Fruit fly (Drosophila melanogaster) whole organism, wandering third instar larva: ENCODE results near the gene plx.

Experiments used
- CG32264 ChIP-seq: fragments of 200-800 bp; sonication (Bioruptor generic); optimal IDR thresholded peaks from 2 replicates; lab custom pipeline; 2016; ENCODE audit warnings: missing biosample characterization, missing genetic modification characterization
- CG9705 ChIP-seq: fragments of 200-800 bp; sonication (Bioruptor generic); optimal IDR thresholded peaks from 2 replicates; lab custom pipeline; 2018; ENCODE audit warnings: missing biosample characterization, mild to moderate bottlenecking, missing genetic modification characterization
- CrebA ChIP-seq: fragments of 200-800 bp; sonication (Bioruptor generic); optimal IDR thresholded peaks from 2 replicates; lab custom pipeline; 2016; ENCODE audit warnings: missing biosample characterization, mild to moderate bottlenecking, missing genetic modification characterization, borderline replicate concordance
- Dfd ChIP-seq: fragments of >200 bp; optimal IDR thresholded peaks from 2 replicates; lab custom pipeline; 2017; ENCODE audit warnings: missing biosample characterization, missing genetic modification characterization
- GATAd ChIP-seq: sonication (Bioruptor generic); optimal IDR thresholded peaks from 2 replicates; lab custom pipeline; 2016; ENCODE audit warnings: missing biosample characterization, missing genetic modification characterization
- HLH106 ChIP-seq: fragments of 200-800 bp; optimal IDR thresholded peaks from 3 replicates; lab custom pipeline; 2019; ENCODE audit warnings: missing biosample characterization, mild to moderate bottlenecking, missing genetic modification characterization, moderate library complexity
- Hnf4 ChIP-seq: fragments of 200-800 bp; sonication (Bioruptor generic); optimal IDR thresholded peaks from 2 replicates; lab custom pipeline; 2016; ENCODE audit warnings: missing biosample characterization, mild to moderate bottlenecking, missing genetic modification characterization
- Hr78 ChIP-seq: fragments of >200 bp; optimal IDR thresholded peaks from 2 replicates; lab custom pipeline; 2017; ENCODE audit warnings: missing biosample characterization, missing genetic modification characterization
- Hr83 ChIP-seq: fragments of 200-300 bp; sonication (Bioruptor generic); optimal IDR thresholded peaks from 2 replicates; lab custom pipeline; 2016; ENCODE audit warnings: missing biosample characterization, mild to moderate bottlenecking, missing genetic modification characterization, moderate library complexity; ENCODE audit not compliant: poor library complexity, severe bottlenecking
- Jra ChIP-seq: sonication (Bioruptor generic); optimal IDR thresholded peaks from 2 replicates; lab custom pipeline; 2016; ENCODE audit warnings: missing biosample characterization, missing genetic modification characterization
- Mio ChIP-seq: sonication (Bioruptor generic); optimal IDR thresholded peaks from 2 replicates; lab custom pipeline; 2016; ENCODE audit warnings: missing biosample characterization, missing genetic modification characterization
- N ChIP-seq: fragments of >200 bp; optimal IDR thresholded peaks from 2 replicates; lab custom pipeline; 2018; ENCODE audit warnings: missing biosample characterization, missing external identifiers, missing genetic modification characterization
- OdsH ChIP-seq: fragments of 200-800 bp; sonication (Bioruptor generic); optimal IDR thresholded peaks from 2 replicates; lab custom pipeline; 2016; ENCODE audit warnings: missing biosample characterization, mild to moderate bottlenecking, missing genetic modification characterization
- Rel ChIP-seq, 2 experiments: fragments of 200-800 bp; sonication (Bioruptor generic) in 1 of 2; optimal IDR thresholded peaks; 2 replicates in 1 of 2; 3 replicates in 1 of 2; lab custom pipeline; 2016 to 2019; ENCODE audit warnings: mild to moderate bottlenecking in 2 of 2, missing biosample characterization in 2 of 2, missing genetic modification characterization in 2 of 2, moderate library complexity in 1 of 2
- Sp1 ChIP-seq: fragments of 200-800 bp; sonication (Bioruptor generic); optimal IDR thresholded peaks from 3 replicates; lab custom pipeline; 2019; ENCODE audit warnings: missing biosample characterization, mild to moderate bottlenecking, missing genetic modification characterization, moderate library complexity
- Vsx2 ChIP-seq: fragments of 200-300, 225-300 bp; sonication (Bioruptor generic); optimal IDR thresholded peaks from 2 replicates; lab custom pipeline; 2018; ENCODE audit warnings: missing biosample characterization, missing genetic modification characterization; ENCODE audit not compliant: partially characterized antibody
- br ChIP-seq: fragments of 200-800 bp; sonication (Bioruptor generic); optimal IDR thresholded peaks from 2 replicates; lab custom pipeline; 2016; ENCODE audit warnings: missing biosample characterization, missing genetic modification characterization
- brk ChIP-seq: fragments of 200-800 bp; sonication (Bioruptor generic); optimal IDR thresholded peaks from 2 replicates; lab custom pipeline; 2016; ENCODE audit warnings: missing biosample characterization, mild to moderate bottlenecking, missing genetic modification characterization
- dl ChIP-seq, 2 experiments: fragments of 175-275, 200-275 bp in 1 of 2; fragments of 200-275 bp in 1 of 2; sonication (Bioruptor generic); optimal IDR thresholded peaks; lab custom pipeline; 2018; ENCODE audit warnings: mild to moderate bottlenecking in 2 of 2, missing biosample characterization in 2 of 2, missing genetic modification characterization in 2 of 2, moderate library complexity in 2 of 2; ENCODE audit not compliant: partially characterized antibody in 2 of 2, insufficient read depth in 1 of 2
- dmrt93B ChIP-seq: fragments of 200-800 bp; sonication (Bioruptor generic); optimal IDR thresholded peaks from 2 replicates; lab custom pipeline; 2018; ENCODE audit warnings: missing biosample characterization, mild to moderate bottlenecking, missing genetic modification characterization
- foxo ChIP-seq, 2 experiments: fragments of 200-800 bp; sonication (Bioruptor generic); optimal IDR thresholded peaks; 2 replicates in 1 of 2; 3 replicates in 1 of 2; lab custom pipeline; 2016 to 2017; ENCODE audit warnings: missing biosample characterization in 2 of 2, missing genetic modification characterization in 2 of 2
- fru ChIP-seq: fragments of 200-800 bp; sonication (Bioruptor generic); optimal IDR thresholded peaks from 3 replicates; lab custom pipeline; 2016; ENCODE audit warnings: missing biosample characterization, mild to moderate bottlenecking, missing genetic modification characterization
- h ChIP-seq: fragments of 200-800 bp; sonication (Bioruptor generic); optimal IDR thresholded peaks from 3 replicates; lab custom pipeline; 2016; ENCODE audit warnings: missing biosample characterization, mild to moderate bottlenecking, missing genetic modification characterization
- jim ChIP-seq: fragments of 175-275, 200-325 bp; sonication (Bioruptor generic); optimal IDR thresholded peaks from 2 replicates; lab custom pipeline; 2016; ENCODE audit warnings: missing biosample characterization, mild to moderate bottlenecking, missing genetic modification characterization
- lola ChIP-seq: fragments of >200 bp; optimal IDR thresholded peaks from 2 replicates; lab custom pipeline; 2017; ENCODE audit warnings: missing biosample characterization, missing genetic modification characterization
- pan ChIP-seq: fragments of >200 bp; optimal IDR thresholded peaks from 2 replicates; lab custom pipeline; 2017
- psq ChIP-seq: fragments of 200-800 bp; sonication (Bioruptor generic); optimal IDR thresholded peaks from 3 replicates; lab custom pipeline; 2017; ENCODE audit warnings: missing biosample characterization, mild to moderate bottlenecking, missing genetic modification characterization, moderate library complexity
- rgr ChIP-seq: fragments of 200-800 bp; sonication (Bioruptor generic); optimal IDR thresholded peaks from 3 replicates; lab custom pipeline; 2016; ENCODE audit warnings: missing biosample characterization, mild to moderate bottlenecking, missing genetic modification characterization
- sage ChIP-seq: fragments of 200-800 bp; sonication (Bioruptor generic); optimal IDR thresholded peaks from 2 replicates; lab custom pipeline; 2016; ENCODE audit warnings: missing biosample characterization, mild to moderate bottlenecking, missing genetic modification characterization
- sv ChIP-seq: fragments of 200-800 bp; sonication (Bioruptor generic); optimal IDR thresholded peaks from 3 replicates; lab custom pipeline; 2016; ENCODE audit warnings: missing biosample characterization, missing genetic modification characterization
- tai ChIP-seq: sonication (Bioruptor generic); optimal IDR thresholded peaks from 2 replicates; lab custom pipeline; 2016; ENCODE audit warnings: missing biosample characterization, missing genetic modification characterization
- usp ChIP-seq: fragments of >200 bp; optimal IDR thresholded peaks from 2 replicates; lab custom pipeline; 2017; ENCODE audit warnings: missing biosample characterization, missing genetic modification characterization
- woc ChIP-seq: sonication (Bioruptor generic); optimal IDR thresholded peaks from 2 replicates; lab custom pipeline; 2016; ENCODE audit warnings: missing biosample characterization, mild to moderate bottlenecking, missing genetic modification characterization

The plx gene

DNA sequence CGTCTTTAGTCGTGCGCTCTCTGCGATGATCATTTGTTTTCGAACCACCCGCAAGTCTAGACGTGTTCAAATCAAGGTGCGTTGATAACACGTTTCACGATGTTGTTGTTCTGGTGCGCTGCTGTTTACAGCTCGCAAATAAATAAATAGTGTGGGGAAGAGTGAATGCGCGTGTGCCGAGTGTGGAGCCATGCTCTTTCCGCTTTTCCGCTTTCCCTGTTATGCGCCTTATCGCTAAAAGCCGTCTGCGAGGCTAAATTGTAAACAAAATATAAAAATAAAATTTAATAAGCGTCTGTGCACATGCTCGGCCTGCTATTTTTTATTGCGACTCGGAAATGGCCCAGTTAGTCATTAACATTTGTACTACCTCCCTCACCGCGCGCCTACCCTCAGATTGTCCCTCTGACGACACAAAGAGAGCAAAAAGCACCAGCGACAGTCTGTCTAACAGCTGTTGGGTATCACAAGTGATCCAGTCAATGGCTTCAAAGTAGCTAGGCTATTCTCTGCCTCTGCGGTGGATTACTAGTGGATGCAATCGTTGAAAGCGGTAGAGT lies 12.9 kb upstream of the plx start:
- peak; percentile 70 for TF ChIP-seq Hr83 (GFP tag; lab: Kevin White, UChicago)
- no peak for TF ChIP-seq woc
- TF ChIP-seq rgr (GFP tag; lab: Kevin White, UChicago) = no peak
- peak; percentile 23 for TF ChIP-seq OdsH (GFP tag; lab: Kevin White, UChicago)
- TF ChIP-seq GATAd (GFP tag; lab: Kevin White, UChicago) = no peak
- TF ChIP-seq HLH106 (tag; lab: Kevin White, UChicago) = no peak
- TF ChIP-seq Vsx2 (GFP tag; lab: Kevin White, UChicago) = no peak
- no peak for TF ChIP-seq dmrt93B (GFP tag; lab: Kevin White, UChicago)
- no peak for TF ChIP-seq Mio (GFP tag; lab: Kevin White, UChicago)
- no peak for TF ChIP-seq lola (GFP tag; lab: Kevin White, UChicago)
- peak; percentile 65 for TF ChIP-seq h
- no peak for TF ChIP-seq sv (GFP tag; lab: Kevin White, UChicago)
- no peak for TF ChIP-seq Rel (GFP tag; optimal IDR thresholded peaks at IDR 0.05; lab: Kevin White, UChicago)
- peak; percentile 25 for TF ChIP-seq Rel (tag; optimal IDR thresholded peaks at IDR 0.05; lab: Kevin White, UChicago)
- TF ChIP-seq Sp1 (GFP tag; lab: Kevin White, UChicago) = no peak
- TF ChIP-seq dl (GFP tag; optimal IDR thresholded peaks at IDR 0.05; lab: Kevin White, UChicago; ENCODE audit: insufficient read depth in 1 of 2, partially characterized antibody in 2 of 2) = no peak
- TF ChIP-seq CG32264 = no peak
- no peak for TF ChIP-seq Dfd (GFP tag; lab: Kevin White, UChicago)
- no peak for TF ChIP-seq CG9705 (GFP tag; lab: Kevin White, UChicago)
- TF ChIP-seq Hnf4 (GFP tag; lab: Kevin White, UChicago) = no peak
- no peak for TF ChIP-seq N
- no peak for TF ChIP-seq pan (lab: Kevin White, UChicago)
- peak; percentile 41 for TF ChIP-seq fru (GFP tag; lab: Kevin White, UChicago)
- TF ChIP-seq sage (GFP tag; lab: Kevin White, UChicago) = peak; percentile 2
- TF ChIP-seq foxo (GFP tag; optimal IDR thresholded peaks at IDR 0.05; lab: Kevin White, UChicago) = no peak
- peak; percentile 15 for TF ChIP-seq jim (GFP tag; lab: Kevin White, UChicago)
- TF ChIP-seq Hr78 (GFP tag; lab: Kevin White, UChicago) = no peak
- no peak for TF ChIP-seq Jra
- no peak for TF ChIP-seq usp
- peak; percentile 19 for TF ChIP-seq psq (GFP tag; lab: Kevin White, UChicago)
- TF ChIP-seq CrebA (GFP tag; lab: Kevin White, UChicago) = no peak
- TF ChIP-seq brk (GFP tag; lab: Kevin White, UChicago) = no peak
- TF ChIP-seq tai (GFP tag; lab: Kevin White, UChicago) = no peak

DNA sequence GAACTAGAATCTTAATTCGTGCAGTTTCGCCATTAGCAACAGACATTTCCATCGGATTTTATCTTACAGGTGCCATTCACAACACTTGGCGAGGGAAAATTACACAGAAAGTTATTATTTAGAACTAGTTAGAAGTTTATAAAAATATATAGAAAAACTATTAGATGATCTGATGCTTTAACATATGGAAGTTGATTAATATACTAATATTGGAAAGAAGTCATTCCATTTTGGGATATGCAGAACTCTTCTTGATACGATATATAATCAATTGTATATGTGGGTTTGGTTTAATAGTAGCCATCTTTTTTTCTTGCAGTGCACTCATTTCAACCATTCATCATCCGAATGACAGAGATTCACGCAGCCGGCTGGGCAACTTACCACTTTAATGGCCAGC lies 3.4 kb upstream of the plx start:
- no peak for TF ChIP-seq N
- no peak for TF ChIP-seq Hr78 (GFP tag; lab: Kevin White, UChicago)

DNA sequence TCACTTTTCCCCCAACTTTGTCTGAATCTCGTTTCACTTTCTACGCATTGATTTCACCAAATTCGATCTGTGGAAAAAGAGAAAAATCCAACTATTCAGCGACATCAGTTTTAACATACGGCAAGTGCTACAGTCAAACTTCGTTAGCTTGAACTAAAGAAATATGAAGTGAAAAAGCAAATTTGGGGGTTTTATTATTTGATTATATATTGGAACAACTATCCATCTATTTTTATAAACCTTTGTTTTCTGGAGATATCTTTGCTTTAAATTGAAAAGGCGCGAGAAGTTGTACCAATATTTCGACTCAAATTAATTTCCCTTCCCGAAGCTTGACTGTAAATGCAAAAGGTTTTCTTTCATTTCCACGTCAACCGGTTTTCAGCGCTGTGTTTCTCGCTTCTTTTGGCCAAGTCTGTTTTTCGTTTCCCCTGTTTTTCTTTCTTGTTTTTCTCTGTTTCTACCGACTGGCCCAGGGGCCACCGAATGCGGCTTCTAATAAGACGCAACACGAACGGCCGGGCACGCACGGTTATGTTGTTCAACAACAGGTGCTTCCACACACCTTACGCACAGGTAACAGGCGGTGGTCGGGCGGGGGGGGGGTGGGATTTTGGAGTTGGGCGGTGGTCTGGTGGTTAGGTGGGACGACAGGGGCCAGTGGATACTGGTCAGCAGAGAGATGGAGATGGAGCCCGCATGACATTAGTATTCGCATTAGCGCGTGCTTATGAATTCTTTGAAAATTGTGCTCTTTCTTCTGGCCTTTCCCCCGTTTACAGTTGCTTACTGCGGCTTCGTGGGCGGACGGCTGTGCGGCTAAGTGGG lies 2.5 kb upstream of the plx start:
- TF ChIP-seq psq (GFP tag; lab: Kevin White, UChicago) = no peak
- TF ChIP-seq sv (GFP tag; lab: Kevin White, UChicago) = peak; percentile 22

dm6 chr3R:5684550-5685118 lies 1.0 kb upstream of the plx start:
- TF ChIP-seq Vsx2 (GFP tag; lab: Kevin White, UChicago) (no peak), br (GFP tag; lab: Kevin White, UChicago) (no peak), woc (no peak), usp (no peak), sage (GFP tag; lab: Kevin White, UChicago) (no peak)
